Fruit fly (Drosophila melanogaster) whole organism, embryonic: Measurements from ENCODE around the gene CG17224.

Experiments
- Abd-B ChIP-seq: fragments of 200-800 bp; sonication (Bioruptor generic); optimal IDR thresholded peaks from 2 replicates; lab custom pipeline; 2018; ENCODE audit warnings: missing biosample characterization, mild to moderate bottlenecking, missing genetic modification characterization, moderate library complexity
- Ada2b ChIP-seq: fragments of 200-800 bp; sonication (Bioruptor generic); IDR thresholded peaks from 2 replicates; pipeline ENCODE4 v1.3.6; 2022; ENCODE audit warnings: missing biosample characterization, missing genetic modification characterization
- BtbVII ChIP-seq: fragments of 200-800 bp; sonication (Bioruptor generic); optimal IDR thresholded peaks from 3 replicates; lab custom pipeline; 2017; ENCODE audit warnings: missing biosample characterization, mild to moderate bottlenecking, missing genetic modification characterization
- CG10366 ChIP-seq: fragments of 200-800 bp; sonication (Bioruptor generic); IDR thresholded peaks from 2 replicates; pipeline ENCODE4 v1.3.6; 2022; ENCODE audit warnings: missing biosample characterization, missing genetic modification characterization
- CG11093 ChIP-seq: fragments of 200-800 bp; sonication (Bioruptor generic); IDR thresholded peaks from 3 replicates; pipeline ENCODE4 v1.3.6; 2022; ENCODE audit warnings: missing biosample characterization, missing genetic modification characterization
- CG11504 ChIP-seq: fragments of 200-800 bp; sonication (Bioruptor generic); optimal IDR thresholded peaks from 3 replicates; lab custom pipeline; 2019; ENCODE audit warnings: missing biosample characterization, mild to moderate bottlenecking, missing genetic modification characterization, moderate library complexity
- CG11695 ChIP-seq: fragments of 200-800 bp; sonication (Bioruptor generic); IDR thresholded peaks from 3 replicates; pipeline ENCODE4 v1.3.6; 2022; ENCODE audit warnings: missing biosample characterization, missing genetic modification characterization
- CG12071 ChIP-seq: fragments of 200-800 bp; sonication (Bioruptor generic); optimal IDR thresholded peaks from 3 replicates; lab custom pipeline; 2018; ENCODE audit warnings: missing biosample characterization, mild to moderate bottlenecking, missing genetic modification characterization
- CG14667 ChIP-seq: fragments of 200-800 bp; sonication (Bioruptor generic); IDR thresholded peaks from 2 replicates; pipeline ENCODE4 v1.3.6; 2022; ENCODE audit warnings: missing biosample characterization, missing genetic modification characterization
- CG17186 ChIP-seq: fragments of 200-800 bp; sonication (Bioruptor generic); optimal IDR thresholded peaks from 3 replicates; lab custom pipeline; 2017; ENCODE audit warnings: missing biosample characterization, missing genetic modification reagents, missing genetic modification characterization
- CG17328 ChIP-seq: fragments of 200-800 bp; sonication (Bioruptor generic); IDR thresholded peaks from 2 replicates; pipeline ENCODE4 v1.3.6; 2022; ENCODE audit warnings: missing biosample characterization, missing genetic modification characterization
- CG2712 ChIP-seq: fragments of 200-800 bp; optimal IDR thresholded peaks from 3 replicates; lab custom pipeline; 2019; ENCODE audit warnings: missing biosample characterization, mild to moderate bottlenecking, missing genetic modification characterization, moderate library complexity
- CG4424 ChIP-seq: fragments of 200-800 bp; sonication (Bioruptor generic); optimal IDR thresholded peaks from 3 replicates; lab custom pipeline; 2016; ENCODE audit warnings: missing biosample characterization, missing genetic modification characterization
- CG6689 ChIP-seq: fragments of 200-800 bp; sonication (Bioruptor generic); IDR thresholded peaks from 2 replicates; pipeline ENCODE4 v1.3.6; 2022; ENCODE audit warnings: missing biosample characterization, missing genetic modification characterization
- CG6813 ChIP-seq: fragments of 200-800 bp; sonication (Bioruptor generic); optimal IDR thresholded peaks from 2 replicates; lab custom pipeline; 2017; ENCODE audit warnings: missing biosample characterization, missing genetic modification characterization, mild to moderate bottlenecking, moderate library complexity, missing genetic modification reagents
- CG8359 ChIP-seq: fragments of 200-800 bp; sonication (Bioruptor generic); optimal IDR thresholded peaks from 2 replicates; lab custom pipeline; 2017; ENCODE audit warnings: missing biosample characterization, mild to moderate bottlenecking, missing genetic modification characterization, borderline replicate concordance
- CG8388 ChIP-seq: fragments of 200-800 bp; sonication (Bioruptor generic); optimal IDR thresholded peaks from 2 replicates; lab custom pipeline; 2019; ENCODE audit warnings: missing biosample characterization, mild to moderate bottlenecking, missing genetic modification characterization, moderate library complexity
- CG9437 ChIP-seq: fragments of 200-800 bp; sonication (Bioruptor generic); optimal IDR thresholded peaks from 2 replicates; lab custom pipeline; 2018; ENCODE audit warnings: missing biosample characterization, mild to moderate bottlenecking, missing genetic modification characterization
- Camta ChIP-seq: fragments of 200-800 bp; sonication (Bioruptor generic); optimal IDR thresholded peaks from 2 replicates; lab custom pipeline; 2016; ENCODE audit warnings: missing biosample characterization, missing genetic modification characterization
- CoRest ChIP-seq: fragments of 200-800 bp; sonication (Bioruptor generic); optimal IDR thresholded peaks from 3 replicates; lab custom pipeline; 2018; ENCODE audit warnings: missing biosample characterization, mild to moderate bottlenecking, missing genetic modification characterization, moderate library complexity
- D ChIP-seq, 2 experiments: fragments of 200-800 bp in 1 of 2; fragments of >200 bp in 1 of 2; sonication (Bioruptor generic) in 1 of 2; optimal IDR thresholded peaks; 2 replicates in 1 of 2; 3 replicates in 1 of 2; lab custom pipeline; 2017; ENCODE audit warnings: mild to moderate bottlenecking in 1 of 2, missing biosample characterization in 1 of 2, missing genetic modification characterization in 1 of 2, missing genetic modification reagents in 1 of 2
- Dek ChIP-seq: fragments of 200-800 bp; sonication (Bioruptor generic); optimal IDR thresholded peaks from 3 replicates; lab custom pipeline; 2019; ENCODE audit warnings: missing biosample characterization, mild to moderate bottlenecking, missing genetic modification characterization, moderate library complexity
- Dll ChIP-seq: fragments of 200-800 bp; sonication (Bioruptor generic); IDR thresholded peaks from 4 replicates; pipeline ENCODE4 v1.3.6; 2022; ENCODE audit warnings: missing biosample characterization, missing genetic modification characterization; ENCODE audit not compliant: partially characterized antibody
- E2f2 ChIP-seq: fragments of 200-800 bp; sonication (Bioruptor generic); IDR thresholded peaks from 2 replicates; pipeline ENCODE4 v1.3.6; 2022; ENCODE audit warnings: missing biosample characterization, missing genetic modification characterization
- Fer3 ChIP-seq: fragments of 200-800 bp; sonication (Bioruptor generic); optimal IDR thresholded peaks from 2 replicates; lab custom pipeline; 2018; ENCODE audit warnings: missing biosample characterization, mild to moderate bottlenecking, missing genetic modification characterization, moderate library complexity
- Hr78 ChIP-seq, 2 experiments: fragments of 200-800 bp in 1 of 2; fragments of >200 bp in 1 of 2; sonication (Bioruptor generic) in 1 of 2; optimal IDR thresholded peaks; 2 replicates each; lab custom pipeline; 2017 to 2019; ENCODE audit warnings: missing biosample characterization in 2 of 2, missing genetic modification characterization in 2 of 2, mild to moderate bottlenecking in 1 of 2, moderate library complexity in 1 of 2
- Kr ChIP-seq: fragments of 200-800 bp; sonication (Bioruptor generic); optimal IDR thresholded peaks from 2 replicates; lab custom pipeline; 2017; ENCODE audit warnings: missing biosample characterization, mild to moderate bottlenecking, missing genetic modification characterization
- Nf-YB ChIP-seq: fragments of 200-800 bp; sonication (Bioruptor generic); optimal IDR thresholded peaks from 3 replicates; lab custom pipeline; 2019; ENCODE audit warnings: missing biosample characterization, mild to moderate bottlenecking, missing genetic modification characterization, moderate library complexity
- Oli ChIP-seq: fragments of 200-800 bp; sonication (Bioruptor generic); optimal IDR thresholded peaks from 2 replicates; lab custom pipeline; 2018; ENCODE audit warnings: missing biosample characterization, mild to moderate bottlenecking, missing genetic modification characterization, moderate library complexity
- Stat92E ChIP-seq, 3 experiments: fragments of >200 bp in 2 of 3; fragments of 200-800 bp in 1 of 3; sonication (Bioruptor generic) in 1 of 3; optimal IDR thresholded peaks; 2 replicates each; lab custom pipeline; 2017 to 2019; ENCODE audit warnings: missing biosample characterization in 3 of 3, missing genetic modification characterization in 3 of 3, mild to moderate bottlenecking in 1 of 3, moderate library complexity in 1 of 3
- ci ChIP-seq: fragments of 200-800 bp; sonication (Bioruptor generic); IDR thresholded peaks from 3 replicates; pipeline ENCODE4 v1.3.6; 2022; ENCODE audit warnings: missing biosample characterization, missing genetic modification characterization
- crc ChIP-seq: fragments of 200-800 bp; sonication (Bioruptor generic); optimal IDR thresholded peaks from 2 replicates; lab custom pipeline; 2016; ENCODE audit warnings: missing biosample characterization, missing genetic modification characterization
- ewg ChIP-seq: fragments of 200-800 bp; sonication (Bioruptor generic); optimal IDR thresholded peaks from 3 replicates; lab custom pipeline; 2017; ENCODE audit warnings: mild to moderate bottlenecking, missing biosample characterization, missing genetic modification reagents, missing genetic modification characterization
- exex ChIP-seq: fragments of 200-800 bp; sonication (Bioruptor generic); optimal IDR thresholded peaks from 4 replicates; lab custom pipeline; 2018; ENCODE audit warnings: missing biosample characterization, mild to moderate bottlenecking, missing genetic modification characterization, moderate library complexity
- jing ChIP-seq: fragments of 200-800 bp; sonication (Bioruptor generic); optimal IDR thresholded peaks from 2 replicates; lab custom pipeline; 2018; ENCODE audit warnings: missing biosample characterization, mild to moderate bottlenecking, missing genetic modification characterization
- lmd ChIP-seq: fragments of 200-800 bp; sonication (Bioruptor generic); IDR thresholded peaks from 2 replicates; pipeline ENCODE4 v1.3.6; 2022; ENCODE audit warnings: missing biosample characterization, missing genetic modification characterization
- mam ChIP-seq: fragments of 200-800 bp; sonication (Bioruptor generic); optimal IDR thresholded peaks from 3 replicates; lab custom pipeline; 2016; ENCODE audit warnings: missing biosample characterization, missing genetic modification characterization
- oc ChIP-seq: fragments of 200-800 bp; sonication (Bioruptor generic); optimal IDR thresholded peaks from 2 replicates; lab custom pipeline; 2018; ENCODE audit warnings: missing biosample characterization, mild to moderate bottlenecking, missing genetic modification characterization, moderate library complexity
- otp ChIP-seq: fragments of 200-800 bp; sonication (Bioruptor generic); IDR thresholded peaks from 3 replicates; pipeline ENCODE4, ENCODE4 v1.3.6; 2022; ENCODE audit warnings: missing biosample characterization, missing genetic modification characterization
- pfk ChIP-seq: fragments of 200-800 bp; sonication (Bioruptor generic); optimal IDR thresholded peaks from 2 replicates; lab custom pipeline; 2018; ENCODE audit warnings: missing biosample characterization, mild to moderate bottlenecking, missing genetic modification characterization, moderate library complexity
- run ChIP-seq: fragments of 200-800 bp; sonication (Bioruptor generic); optimal IDR thresholded peaks from 3 replicates; lab custom pipeline; 2018; ENCODE audit warnings: missing biosample characterization, mild to moderate bottlenecking, missing genetic modification characterization
- sens-2 ChIP-seq: fragments of 200-800 bp; sonication (Bioruptor generic); IDR thresholded peaks from 2 replicates; pipeline ENCODE4 v1.3.6; 2022; ENCODE audit warnings: missing biosample characterization, missing genetic modification characterization
- seq ChIP-seq: fragments of 200-800 bp; sonication (Bioruptor generic); IDR thresholded peaks from 2 replicates; pipeline ENCODE4 v1.3.6; 2022; ENCODE audit warnings: missing biosample characterization, missing genetic modification characterization
- so ChIP-seq: fragments of 200-800 bp; sonication (Bioruptor generic); IDR thresholded peaks from 3 replicates; pipeline ENCODE4 v1.3.6; 2022; ENCODE audit warnings: missing biosample characterization, missing genetic modification characterization
- sqz ChIP-seq: fragments of 200-800 bp; sonication (Bioruptor generic); optimal IDR thresholded peaks from 3 replicates; lab custom pipeline; 2018; ENCODE audit warnings: missing biosample characterization, mild to moderate bottlenecking, missing genetic modification characterization
- stwl ChIP-seq: fragments of 200-800 bp; sonication (Bioruptor generic); optimal IDR thresholded peaks from 3 replicates; lab custom pipeline; 2018; ENCODE audit warnings: missing biosample characterization, mild to moderate bottlenecking, missing genetic modification characterization, moderate library complexity
- tin ChIP-seq: fragments of 200-800 bp; sonication (Bioruptor generic); optimal IDR thresholded peaks from 3 replicates; lab custom pipeline; 2016; ENCODE audit warnings: missing biosample characterization, missing genetic modification characterization
- wdn ChIP-seq: fragments of 200-800 bp; sonication (Bioruptor generic); IDR thresholded peaks from 2 replicates; pipeline ENCODE4 v1.3.6; 2022; ENCODE audit warnings: missing biosample characterization, missing genetic modification characterization
- zf30C ChIP-seq: fragments of 200-800 bp; sonication (Bioruptor generic); optimal IDR thresholded peaks from 3 replicates; lab custom pipeline; 2018; ENCODE audit warnings: missing biosample characterization, mild to moderate bottlenecking, missing genetic modification characterization

The CG17224 gene

DNA sequence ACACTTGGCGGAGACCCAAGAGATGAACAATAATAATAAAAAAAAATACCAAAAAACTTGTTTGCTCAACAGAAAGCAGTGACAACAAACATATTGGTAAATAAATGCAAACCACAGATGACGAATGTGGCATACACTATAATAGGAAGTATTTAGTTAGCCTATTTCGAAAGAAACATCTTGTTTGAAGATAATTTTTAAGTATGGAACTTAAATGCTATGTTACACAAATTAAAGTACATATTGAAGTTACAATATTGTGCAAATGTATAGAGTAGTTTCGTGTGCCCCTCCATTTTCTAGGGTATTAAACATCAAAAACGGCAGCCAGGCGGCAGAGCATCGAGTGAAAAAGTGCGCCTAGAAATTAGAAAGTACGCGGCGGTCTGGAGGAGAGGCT is 14.7 kb downstream of the CG17224 start (continued):
- TF ChIP-seq stwl (no peak), CG8359 (GFP tag; lab: Kevin White, UChicago) (no peak), zf30C (no peak), seq (0 out of 2 replicates have a peak, but pooled peaks have one; percentile 20), E2f2 (GFP tag; lab: Robert Waterston, UW) (no peak), Nf-YB (GFP tag; lab: Kevin White, UChicago) (peak; percentile 30), ewg (GFP tag; lab: Kevin White, UChicago) (peak; percentile 49), CoRest (peak; percentile 54), tin (GFP tag; lab: Kevin White, UChicago) (peak; percentile 16), Stat92E (GFP tag; optimal IDR thresholded peaks at IDR 0.05; lab: Kevin White, UChicago) (no peak), mam (GFP tag; lab: Kevin White, UChicago) (no peak), Abd-B (peak; percentile 48), CG8388 (GFP tag; lab: Kevin White, UChicago) (peak; percentile 71), Hr78 (GFP tag; optimal IDR thresholded peaks at IDR 0.05; lab: Kevin White, UChicago) (peak in 1 of 2 experiments; percentile 9), so (GFP tag; lab: Robert Waterston, UW) (no peak), sens-2 (GFP tag; lab: Robert Waterston, UW) (no peak), CG12071 (GFP tag; lab: Kevin White, UChicago) (peak; percentile 68), CG17328 (GFP tag; lab: Robert Waterston, UW) (peak; percentile 38; the same call in 1 of the 2 replicates), Fer3 (tag; lab: Kevin White, UChicago) (peak; percentile 33), otp (peak; percentile 58; the same call in 1 of the 3 replicates), CG9437 (GFP tag; lab: Kevin White, UChicago) (peak; percentile 40), Oli (peak; percentile 63), run (tag; lab: Kevin White, UChicago) (peak; percentile 56), exex (no peak), CG14667 (GFP tag; lab: Robert Waterston, UW) (no peak), pfk (GFP tag; lab: Kevin White, UChicago) (no peak), CG11504 (tag; lab: Kevin White, UChicago) (peak; percentile 81), CG4424 (GFP tag; lab: Kevin White, UChicago) (no peak), CG11093 (peak; percentile 28; the same call in 1 of the 3 replicates), wdn (no peak), CG6689 (GFP tag; lab: Robert Waterston, UW) (peak; percentile 38; the same call in 1 of the 2 replicates), Camta (GFP tag; lab: Kevin White, UChicago) (peak; percentile 19), Dek (tag; lab: Kevin White, UChicago) (peak; percentile 28), Kr (no peak), BtbVII (GFP tag; lab: Kevin White, UChicago) (peak; percentile 24), CG17186 (GFP tag; lab: Kevin White, UChicago) (peak; percentile 2), CG11695 (0 out of 3 replicates have a peak, but pooled peaks have one; percentile 26), CG2712 (tag; lab: Kevin White, UChicago) (peak; percentile 65), CG6813 (peak; percentile 23), jing (peak; percentile 31), crc (GFP tag; lab: Kevin White, UChicago) (no peak), ci (peak; percentile 71), Dll (GFP tag; lab: Robert Waterston, UW) (no peak), sqz (GFP tag; lab: Kevin White, UChicago) (peak; percentile 61), CG10366 (GFP tag; lab: Robert Waterston, UW) (peak; percentile 40; the same call in 1 of the 2 replicates), oc (peak; percentile 62), D (optimal IDR thresholded peaks at IDR 0.05; lab: Kevin White, UChicago) (no peak), D (GFP tag; optimal IDR thresholded peaks at IDR 0.05; lab: Kevin White, UChicago) (peak; percentile 57), lmd (GFP tag; lab: Robert Waterston, UW) (peak; percentile 54), Ada2b (GFP tag; lab: Robert Waterston, UW) (peak; percentile 47; the same call in 1 of the 2 replicates)
